Fruit fly (Drosophila melanogaster): ENCODE data around the gene CG34293.

dm6 chr3R:27162824-27163223, 2.6 kb downstream of the CG34293 start, which contains the start of gene ppk31:
- TF ChIP-seq CTCF (optimal IDR thresholded peaks at IDR 0.05) (no peak), CG8478 (optimal IDR thresholded peaks at IDR 0.05) (no peak)

All from S2 (cell line).